2 fruit fly cellular contexts compared by ENCODE assay signal in the genomic region with DNA sequence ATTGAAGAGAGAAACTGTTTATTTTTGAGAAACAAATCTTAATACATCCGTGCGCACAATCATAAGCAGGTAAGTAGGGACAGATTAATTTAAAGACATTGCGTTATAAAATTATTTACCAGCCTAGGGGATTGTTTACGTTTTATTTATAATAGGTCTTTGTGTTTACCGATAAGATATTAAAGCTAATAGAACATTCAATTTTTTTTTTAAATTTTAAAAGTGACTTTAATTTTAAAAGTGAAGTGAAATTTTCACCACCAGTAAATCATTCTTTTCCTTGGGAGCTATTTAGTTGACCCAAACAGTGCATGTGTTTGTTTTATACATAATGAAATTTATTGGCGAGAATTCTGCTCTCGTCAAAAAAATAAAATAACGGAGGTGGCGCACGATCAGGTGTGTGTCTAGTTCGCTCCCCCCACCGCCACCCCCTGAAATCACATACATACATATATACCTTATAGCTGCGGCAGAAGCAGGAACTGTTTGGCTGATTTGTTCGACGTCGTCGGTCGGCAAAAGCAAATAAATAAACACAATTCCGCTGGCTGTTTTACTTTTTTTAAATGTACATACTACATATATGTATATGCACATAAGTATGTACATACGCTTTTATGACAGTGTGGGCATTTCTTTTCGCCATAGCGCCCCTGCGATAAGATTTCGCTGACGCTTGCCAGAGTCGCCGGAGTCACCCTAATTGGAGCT.
A peak's percentile ranks its signal among the peaks of the same experiment; 100 is the strongest.
TF ChIP-seq lines count a peak whose summit lies in the region.

No protein-coding gene starts in this region.

TF ChIP-seq in whole organism, embryonic, 481 proteins besides CTCF, POLR2A, EP300 and RAD21 (continued from another document and continues in another):
- TF ChIP-seq Xrp1 (GFP tag; IDR thresholded peaks at IDR 0.05; lab: Robert Waterston, UW) (peak; percentile 25; the same call in 1 of the 2 replicates), cad (GFP tag; optimal IDR thresholded peaks at IDR 0.05; lab: Kevin White, UChicago) (peak; percentile 36), CG1647 (GFP tag; optimal IDR thresholded peaks at IDR 0.05; lab: Kevin White, UChicago) (no peak), abd-A (tag; optimal IDR thresholded peaks at IDR 0.05; lab: Kevin White, UChicago) (no peak), hbn (GFP tag; IDR thresholded peaks at IDR 0.05; lab: Robert Waterston, UW; ENCODE audit: partially characterized antibody) (no peak), CG1233 (GFP tag; optimal IDR thresholded peaks at IDR 0.05; lab: Kevin White, UChicago) (no peak), Dbx (GFP tag; IDR thresholded peaks at IDR 0.05; lab: Robert Waterston, UW) (peak; percentile 65; the same call in 2 of the 3 replicates), CG13123 (GFP tag; optimal IDR thresholded peaks at IDR 0.05; lab: Kevin White, UChicago) (no peak), peb (GFP tag; IDR thresholded peaks at IDR 0.05; lab: Robert Waterston, UW) (no peak), grn (GFP tag; optimal IDR thresholded peaks at IDR 0.05; lab: Kevin White, UChicago) (no peak), chinmo (GFP tag; IDR thresholded peaks at IDR 0.05; lab: Robert Waterston, UW; ENCODE audit: partially characterized antibody) (peak; percentile 67; the same call in 1 of the 4 replicates), Drgx (GFP tag; IDR thresholded peaks at IDR 0.05; lab: Robert Waterston, UW) (peak; percentile 52; the same call in 1 of the 2 replicates), Bteb2 (GFP tag; optimal IDR thresholded peaks at IDR 0.05; lab: Kevin White, UChicago) (peak; percentile 35), CG6854 (GFP tag; optimal IDR thresholded peaks at IDR 0.05; lab: Kevin White, UChicago) (peak; percentile 28), BEAF-32 (GFP tag; optimal IDR thresholded peaks at IDR 0.05; lab: Kevin White, UChicago) (no peak), Dek (tag; optimal IDR thresholded peaks at IDR 0.05; lab: Kevin White, UChicago) (peak; percentile 63), CG17568 (GFP tag; optimal IDR thresholded peaks at IDR 0.05; lab: Kevin White, UChicago) (peak; percentile 2), CG9797 (GFP tag; optimal IDR thresholded peaks at IDR 0.05; lab: Kevin White, UChicago) (no peak), z (GFP tag; IDR thresholded peaks at IDR 0.05; lab: Robert Waterston, UW) (no peak), CG17186 (GFP tag; optimal IDR thresholded peaks at IDR 0.05; lab: Kevin White, UChicago) (no peak), CG10654 (GFP tag; optimal IDR thresholded peaks at IDR 0.05; lab: Kevin White, UChicago) (no peak), CG8924 (tag; optimal IDR thresholded peaks at IDR 0.05; lab: Kevin White, UChicago) (peak; percentile 50), pfk (GFP tag; optimal IDR thresholded peaks at IDR 0.05; lab: Kevin White, UChicago) (no peak), sens-2 (GFP tag; IDR thresholded peaks at IDR 0.05; lab: Robert Waterston, UW) (no peak), CG7928 (GFP tag; optimal IDR thresholded peaks at IDR 0.05; lab: Kevin White, UChicago) (no peak), MTF-1 (GFP tag; optimal IDR thresholded peaks at IDR 0.05; lab: Kevin White, UChicago; ENCODE audit: borderline replicate concordance) (no peak), dpn (GFP tag; optimal IDR thresholded peaks at IDR 0.05; lab: Kevin White, UChicago) (no peak), MBD-R2 (GFP tag; IDR thresholded peaks at IDR 0.05; lab: Robert Waterston, UW) (no peak), CG17802 (tag; optimal IDR thresholded peaks at IDR 0.05; lab: Kevin White, UChicago) (no peak), fd64A (GFP tag; optimal IDR thresholded peaks at IDR 0.05; lab: Kevin White, UChicago) (no peak), row (GFP tag; IDR thresholded peaks at IDR 0.05; lab: Robert Waterston, UW) (peak; percentile 67), al (GFP tag; IDR thresholded peaks at IDR 0.05; lab: Robert Waterston, UW) (peak; percentile 64), Optix (GFP tag; IDR thresholded peaks at IDR 0.05; lab: Robert Waterston, UW) (no peak), YL-1 (GFP tag; optimal IDR thresholded peaks at IDR 0.05; lab: Kevin White, UChicago) (no peak), CG10267 (tag; optimal IDR thresholded peaks at IDR 0.05; lab: Kevin White, UChicago) (peak; percentile 17), CG11247 (GFP tag; IDR thresholded peaks at IDR 0.05; lab: Robert Waterston, UW) (no peak; the same call in 1 of the 2 replicates), CG4820 (GFP tag; optimal IDR thresholded peaks at IDR 0.05; lab: Kevin White, UChicago) (no peak), wdn (GFP tag; IDR thresholded peaks at IDR 0.05; lab: Robert Waterston, UW) (peak; percentile 43; the same call in 1 of the 2 replicates), hth (optimal IDR thresholded peaks at IDR 0.05; lab: Kevin White, UChicago) (no peak), odd (GFP tag; optimal IDR thresholded peaks at IDR 0.05; lab: Kevin White, UChicago) (peak; percentile 49), insv (GFP tag; optimal IDR thresholded peaks at IDR 0.05; lab: Kevin White, UChicago) (no peak), CG11456 (GFP tag; IDR thresholded peaks at IDR 0.05; lab: Robert Waterston, UW) (no peak), lov (optimal IDR thresholded peaks at IDR 0.05; lab: Kevin White, UChicago) (no peak), lov (GFP tag; IDR thresholded peaks at IDR 0.05; lab: Robert Waterston, UW) (no peak), Awh (GFP tag; IDR thresholded peaks at IDR 0.05; lab: Robert Waterston, UW) (no peak), Opbp (GFP tag; IDR thresholded peaks at IDR 0.05; lab: Robert Waterston, UW; ENCODE audit: partially characterized antibody) (no peak), bowl (GFP tag; IDR thresholded peaks at IDR 0.05; lab: Robert Waterston, UW) (no peak), slbo (GFP tag; IDR thresholded peaks at IDR 0.05; lab: Robert Waterston, UW) (peak; percentile 46; the same call in 1 of the 2 replicates), TFAM (GFP tag; optimal IDR thresholded peaks at IDR 0.05; lab: Kevin White, UChicago) (no peak), CG16813 (GFP tag; IDR thresholded peaks at IDR 0.05; lab: Robert Waterston, UW; ENCODE audit: partially characterized antibody) (no peak), CG9817 (tag; optimal IDR thresholded peaks at IDR 0.05; lab: Kevin White, UChicago) (peak; percentile 53), stc (GFP tag; IDR thresholded peaks at IDR 0.05; lab: Robert Waterston, UW) (no peak), CG11398 (GFP tag; optimal IDR thresholded peaks at IDR 0.05; lab: Kevin White, UChicago) (no peak), CG11560 (tag; IDR thresholded peaks at IDR 0.05; lab: Robert Waterston, UW) (0 out of 3 replicates have a peak, but pooled peaks have one; percentile 13), gt (GFP tag; IDR thresholded peaks at IDR 0.05; lab: Robert Waterston, UW) (no peak), jigr1 (GFP tag; IDR thresholded peaks at IDR 0.05; lab: Robert Waterston, UW) (no peak), CG4328 (GFP tag; optimal IDR thresholded peaks at IDR 0.05; lab: Kevin White, UChicago) (no peak), h (optimal IDR thresholded peaks at IDR 0.05; lab: Kevin White, UChicago) (no peak), Rfx (GFP tag; IDR thresholded peaks at IDR 0.05; lab: Robert Waterston, UW) (no peak; the same call in none of the 2 replicates), CG6765 (GFP tag; optimal IDR thresholded peaks at IDR 0.05; lab: Kevin White, UChicago) (peak; percentile 59), Deaf1 (tag; optimal IDR thresholded peaks at IDR 0.05; lab: Kevin White, UChicago) (peak; percentile 22), C15 (GFP tag; IDR thresholded peaks at IDR 0.05; lab: Robert Waterston, UW) (no peak)

TF ChIP-seq in whole organism, prepupa, 60 proteins besides CTCF, POLR2A, EP300 and RAD21 (continued from another document):
- TF ChIP-seq esn (GFP tag; optimal IDR thresholded peaks at IDR 0.05; lab: Kevin White, UChicago) = peak; percentile 67
- TF ChIP-seq Hr39 (GFP tag; optimal IDR thresholded peaks at IDR 0.05; lab: Kevin White, UChicago) = peak; percentile 63
- TF ChIP-seq CG4318 (GFP tag; optimal IDR thresholded peaks at IDR 0.05; lab: Kevin White, UChicago) = peak; percentile 30
- TF ChIP-seq Sox15 (GFP tag; optimal IDR thresholded peaks at IDR 0.05; lab: Kevin White, UChicago) = peak; percentile 39
- peak; percentile 68 for TF ChIP-seq CG34406 (GFP tag; optimal IDR thresholded peaks at IDR 0.05; lab: Kevin White, UChicago)
- peak; percentile 52; the same call in 2 of the 3 replicates for TF ChIP-seq eg (GFP tag; IDR thresholded peaks at IDR 0.05; lab: Robert Waterston, UW)
- peak; percentile 35 for TF ChIP-seq CG6276 (GFP tag; optimal IDR thresholded peaks at IDR 0.05; lab: Kevin White, UChicago)
- TF ChIP-seq CG7368 (GFP tag; optimal IDR thresholded peaks at IDR 0.05; lab: Kevin White, UChicago) = no peak
- peak; percentile 35 for TF ChIP-seq CG9139 (GFP tag; optimal IDR thresholded peaks at IDR 0.05; lab: Kevin White, UChicago)
- TF ChIP-seq Lpt (GFP tag; optimal IDR thresholded peaks at IDR 0.05; lab: Kevin White, UChicago) = no peak
- peak; percentile 52 for TF ChIP-seq Hr4 (GFP tag; optimal IDR thresholded peaks at IDR 0.05; lab: Kevin White, UChicago)
- TF ChIP-seq Ets96B (tag; optimal IDR thresholded peaks at IDR 0.05; lab: Kevin White, UChicago) = peak; percentile 30
- no peak for TF ChIP-seq CG1621 (tag; optimal IDR thresholded peaks at IDR 0.05; lab: Kevin White, UChicago)
